Worm (Caenorhabditis elegans) whole organism, L2 larva: Measurements from ENCODE around the gene hint-3.

ENCODE experiments used
- lsy-2 ChIP-seq, 2 experiments: fragments of 150-350 bp in 1 of 2; sonication (generic microtip) in 1 of 2; optimal IDR thresholded peaks; 2 replicates each; lab custom pipeline; 2014 to 2017; ENCODE audit warnings: missing biosample characterization in 2 of 2, missing genetic modification characterization in 2 of 2
- nhr-11 ChIP-seq: fragments of 150-350 bp; optimal IDR thresholded peaks from 2 replicates; lab custom pipeline; 2014; ENCODE audit warnings: missing biosample characterization, missing genetic modification characterization
- nhr-77 ChIP-seq: fragments of 150-350 bp; optimal IDR thresholded peaks from 2 replicates; lab custom pipeline; 2014; ENCODE audit warnings: missing biosample characterization, missing genetic modification characterization
- ztf-11 ChIP-seq: sonication (generic microtip); optimal IDR thresholded peaks from 2 replicates; lab custom pipeline; 2017; ENCODE audit warnings: missing biosample characterization, missing genetic modification characterization

DNA sequence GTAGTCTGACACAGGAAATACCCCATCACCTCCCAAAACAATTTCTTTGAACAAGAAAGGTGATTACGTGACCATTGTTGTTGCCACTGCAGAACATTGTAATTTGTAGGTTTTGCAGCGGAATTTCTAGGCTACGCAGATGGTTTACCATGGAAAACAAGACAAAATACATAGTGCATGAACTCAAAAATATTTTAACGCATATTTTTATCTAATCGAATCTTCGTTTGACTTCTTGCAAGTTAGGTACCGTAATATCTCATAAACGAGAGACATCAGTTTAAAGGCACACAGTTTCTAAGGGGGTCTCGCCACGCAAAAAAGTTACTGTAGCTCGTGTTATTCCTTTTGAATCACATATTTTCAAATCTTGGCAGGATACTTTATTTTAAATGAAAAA, 18.7 kb downstream of the hint-3 start:
- no peak for TF ChIP-seq lsy-2 (tag; optimal IDR thresholded peaks at IDR 0.05; lab: Kevin White, UChicago)
- TF ChIP-seq nhr-11 (tag; lab: Kevin White, UChicago), result no peak
- TF ChIP-seq nhr-77 (tag; lab: Kevin White, UChicago), result no peak
- TF ChIP-seq ztf-11 (tag; lab: Kevin White, UChicago), result no peak
